Worm (Caenorhabditis elegans) whole organism, early embryonic: ENCODE results near the gene nmur-3.

Experiments used
- B0310.2 ChIP-seq: sonication (generic microtip); optimal IDR thresholded peaks from 2 replicates; lab custom pipeline; 2016; ENCODE audit warnings: mild to moderate bottlenecking, missing genetic modification characterization, missing compliant biosample characterization
- F13C5.2 ChIP-seq: sonication (generic microtip); optimal IDR thresholded peaks from 2 replicates; lab custom pipeline; 2017; ENCODE audit warnings: mild to moderate bottlenecking, missing genetic modification characterization, inconsistent platforms, missing compliant biosample characterization
- aly-1 ChIP-seq: sonication (generic microtip); optimal IDR thresholded peaks from 2 replicates; lab custom pipeline; 2016; ENCODE audit warnings: missing genetic modification characterization, missing compliant biosample characterization
- ama-1 ChIP-seq: fragments of 150-350 bp; optimal IDR thresholded peaks from 2 replicates; lab custom pipeline; 2014
- ceh-13 ChIP-seq: fragments of 200-800 bp; sonication (Bioruptor generic); optimal IDR thresholded peaks from 2 replicates; lab custom pipeline; 2018; ENCODE audit warnings: mild to moderate bottlenecking, missing genetic modification characterization, missing compliant biosample characterization
- ceh-36 ChIP-seq: sonication (generic microtip); optimal IDR thresholded peaks from 2 replicates; lab custom pipeline; 2016; ENCODE audit warnings: missing genetic modification characterization, inconsistent platforms, missing compliant biosample characterization
- ets-7 ChIP-seq: sonication (generic microtip); optimal IDR thresholded peaks from 2 replicates; lab custom pipeline; 2016; ENCODE audit warnings: missing genotype, missing genetic modification characterization, missing compliant biosample characterization
- flt-1 ChIP-seq: fragments of 200-800 bp; sonication (Bioruptor generic); IDR thresholded peaks from 2 replicates; pipeline ENCODE4 v1.3.6; 2022; ENCODE audit warnings: missing genetic modification characterization, missing compliant biosample characterization
- hmbx-1 ChIP-seq: sonication (generic microtip); optimal IDR thresholded peaks from 2 replicates; lab custom pipeline; 2016; ENCODE audit warnings: mild to moderate bottlenecking, missing genetic modification characterization, missing compliant biosample characterization
- hmg-4 ChIP-seq: fragments of 200-800 bp; sonication (Bioruptor generic); optimal IDR thresholded peaks from 2 replicates; lab custom pipeline; 2018; ENCODE audit warnings: mild to moderate bottlenecking, missing genetic modification characterization, missing compliant biosample characterization
- hnd-1 ChIP-seq: sonication (generic microtip); optimal IDR thresholded peaks from 2 replicates; lab custom pipeline; 2016; ENCODE audit warnings: missing genetic modification characterization, missing compliant biosample characterization
- pes-1 ChIP-seq: fragments of 200-800 bp; sonication (Bioruptor generic); IDR thresholded peaks from 2 replicates; pipeline ENCODE4 v1.3.6; 2022; ENCODE audit warnings: missing genetic modification reagents, missing genetic modification characterization, missing compliant biosample characterization
- scrt-1 ChIP-seq: fragments of 200-800 bp; sonication (Bioruptor generic); IDR thresholded peaks from 2 replicates; pipeline ENCODE4 v1.3.6; 2022; ENCODE audit warnings: missing genetic modification characterization, missing compliant biosample characterization
- sea-1 ChIP-seq: fragments of 200-800 bp; sonication (Bioruptor generic); conservative IDR thresholded peaks from 2 replicates; pipeline ENCODE4 v1.3.6; 2022; ENCODE audit warnings: missing genetic modification characterization, missing compliant biosample characterization
- tbx-11 ChIP-seq: fragments of 200-800 bp; sonication (Bioruptor generic); IDR thresholded peaks from 2 replicates; pipeline ENCODE4 v1.3.6; 2022; ENCODE audit warnings: missing genetic modification characterization, missing compliant biosample characterization
- tbx-37 ChIP-seq: fragments of 200-800 bp; sonication (Bioruptor generic); conservative IDR thresholded peaks from 2 replicates; pipeline ENCODE4 v1.3.6; 2022; ENCODE audit warnings: missing genetic modification reagents, missing genetic modification characterization, missing compliant biosample characterization
- tra-4 ChIP-seq: sonication (generic microtip); optimal IDR thresholded peaks from 2 replicates; lab custom pipeline; 2017; ENCODE audit warnings: missing genetic modification characterization, missing compliant biosample characterization

nmur-3 gene

ce11 chrX:4437555-4437954 lies 28.8 kb upstream of the nmur-3 start, which contains the start of gene cest-26:
Gene cest-26 (minus strand): TSS chrX:4437655.
- TF ChIP-seq tra-4 (tag; lab: Kevin White, UChicago) (no peak), pes-1 (GFP tag; lab: Robert Waterston, UW) (no peak), hmbx-1 (tag; lab: Kevin White, UChicago) (no peak), flt-1 (GFP tag; lab: Robert Waterston, UW) (no peak), B0310.2 (tag; lab: Kevin White, UChicago) (no peak), tbx-11 (GFP tag; lab: Robert Waterston, UW) (no peak), aly-1 (no peak), scrt-1 (GFP tag; lab: Robert Waterston, UW) (no peak), tbx-37 (no peak), ama-1 (lab: Kevin White, UChicago) (no peak), ets-7 (tag; lab: Kevin White, UChicago) (no peak), hnd-1 (tag; lab: Kevin White, UChicago) (no peak), hmg-4 (GFP tag; lab: Kevin White, UChicago) (no peak), F13C5.2 (tag; lab: Kevin White, UChicago) (no peak), sea-1 (GFP tag; lab: Robert Waterston, UW) (no peak)

ce11 chrX:4438823-4439222 lies 27.5 kb upstream of the nmur-3 start:
- TF ChIP-seq sea-1 (GFP tag; lab: Robert Waterston, UW), result no peak
- TF ChIP-seq flt-1 (GFP tag; lab: Robert Waterston, UW), result no peak
- TF ChIP-seq ama-1 (lab: Kevin White, UChicago), result no peak
- no peak for TF ChIP-seq hnd-1 (tag; lab: Kevin White, UChicago)
- TF ChIP-seq tra-4 (tag; lab: Kevin White, UChicago), result no peak
- TF ChIP-seq B0310.2 (tag; lab: Kevin White, UChicago), result no peak

ce11 chrX:4439616-4440015 lies 26.7 kb upstream of the nmur-3 start:
- TF ChIP-seq ama-1 (lab: Kevin White, UChicago) (no peak), flt-1 (GFP tag; lab: Robert Waterston, UW) (no peak), sea-1 (GFP tag; lab: Robert Waterston, UW) (no peak), hmbx-1 (tag; lab: Kevin White, UChicago) (no peak), hmg-4 (GFP tag; lab: Kevin White, UChicago) (no peak), ceh-36 (no peak)

- no peak for TF ChIP-seq hmbx-1 (tag; lab: Kevin White, UChicago)
- no peak for TF ChIP-seq aly-1
- no peak for TF ChIP-seq pes-1 (GFP tag; lab: Robert Waterston, UW)
- TF ChIP-seq hnd-1 (tag; lab: Kevin White, UChicago), result no peak
Observed at ce11 chrX:4440641-4441040, 25.7 kb upstream of the nmur-3 start, which contains the start of gene F15A8.1. Gene F15A8.1 (plus strand): TSS chrX:4440941.

- TF ChIP-seq hmbx-1 (tag; lab: Kevin White, UChicago) (peak; percentile 55), aly-1 (peak; percentile 70), ets-7 (tag; lab: Kevin White, UChicago) (no peak), F13C5.2 (tag; lab: Kevin White, UChicago) (peak; percentile 87), tbx-11 (GFP tag; lab: Robert Waterston, UW) (peak; percentile 86), tbx-37 (peak; percentile 86), hmg-4 (GFP tag; lab: Kevin White, UChicago) (peak; percentile 67), flt-1 (GFP tag; lab: Robert Waterston, UW) (peak; percentile 88), scrt-1 (GFP tag; lab: Robert Waterston, UW) (peak; percentile 78), B0310.2 (tag; lab: Kevin White, UChicago) (peak; percentile 75), tra-4 (tag; lab: Kevin White, UChicago) (peak; percentile 2), hnd-1 (tag; lab: Kevin White, UChicago) (peak; percentile 64), sea-1 (GFP tag; lab: Robert Waterston, UW) (peak; percentile 85), ceh-13 (GFP tag; lab: Kevin White, UChicago) (peak; percentile 58), pes-1 (GFP tag; lab: Robert Waterston, UW) (peak; percentile 90), ceh-36 (peak; percentile 62), ama-1 (lab: Kevin White, UChicago) (no peak)
Observed at ce11 chrX:4444073-4444472, 22.2 kb upstream of the nmur-3 start.

- TF ChIP-seq hnd-1 (tag; lab: Kevin White, UChicago) (no peak), flt-1 (GFP tag; lab: Robert Waterston, UW) (peak; percentile 58), sea-1 (GFP tag; lab: Robert Waterston, UW) (0 out of 2 replicates have a peak, but pooled peaks have one; percentile 42), pes-1 (GFP tag; lab: Robert Waterston, UW) (peak; percentile 78), scrt-1 (GFP tag; lab: Robert Waterston, UW) (0 out of 2 replicates have a peak, but pooled peaks have one; percentile 35), tbx-11 (GFP tag; lab: Robert Waterston, UW) (peak; percentile 60; the same call in 1 of the 2 replicates), tra-4 (tag; lab: Kevin White, UChicago) (no peak)
Observed at ce11 chrX:4444843-4445242, 21.5 kb upstream of the nmur-3 start.

- TF ChIP-seq tbx-37, result no peak
- no peak for TF ChIP-seq pes-1 (GFP tag; lab: Robert Waterston, UW)
Observed at ce11 chrX:4448283-4448682, 18.0 kb upstream of the nmur-3 start, which contains the start of gene mltn-13. Gene mltn-13 (minus strand): TSS chrX:4448383.

ce11 chrX:4451936-4452335 lies 14.4 kb upstream of the nmur-3 start:
- no peak for TF ChIP-seq pes-1 (GFP tag; lab: Robert Waterston, UW)
- TF ChIP-seq tra-4 (tag; lab: Kevin White, UChicago), result no peak
- no peak for TF ChIP-seq aly-1
- no peak for TF ChIP-seq ama-1 (lab: Kevin White, UChicago)
- no peak for TF ChIP-seq hmbx-1 (tag; lab: Kevin White, UChicago)
